Worm (Caenorhabditis elegans): Measurements from ENCODE around the gene wrt-2.
A peak's percentile ranks its signal among the peaks of the same experiment; 100 is the strongest.

wrt-2 gene

DNA sequence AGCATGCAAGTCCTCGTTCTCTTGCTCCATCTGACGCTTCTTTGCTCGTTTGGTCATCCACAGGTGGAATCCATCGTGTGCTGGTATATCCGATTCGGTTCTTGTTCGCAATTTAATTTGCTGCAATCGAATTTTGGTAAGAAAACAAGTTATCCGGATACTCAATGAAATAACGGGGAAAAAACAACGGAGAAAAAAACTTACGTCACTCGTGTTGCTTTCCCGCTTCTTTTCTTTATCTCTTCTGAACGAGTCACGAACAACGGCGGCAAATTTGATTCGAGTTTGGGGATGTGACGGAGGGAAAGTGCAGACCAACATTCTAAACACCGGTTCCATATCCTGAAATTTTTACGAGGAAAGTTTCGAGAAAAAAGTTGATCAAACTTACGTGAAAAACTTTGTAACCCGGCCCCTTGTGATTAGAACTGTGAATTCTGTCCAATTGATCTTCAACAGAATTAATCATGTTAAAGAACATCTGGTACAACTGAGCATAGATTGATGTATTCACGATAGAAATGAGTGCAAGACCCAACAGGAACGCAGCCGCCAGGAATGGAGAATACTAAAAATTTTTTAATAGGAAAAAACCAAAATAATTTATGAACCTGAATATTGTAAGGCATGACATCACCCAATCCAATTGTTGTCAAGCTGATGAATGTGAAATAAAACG, 42.7 kb downstream of the wrt-2 start (continued):
- TF ChIP-seq fkh-10 (GFP tag; optimal IDR thresholded peaks at IDR 0.05): peak; percentile 38
- TF ChIP-seq ceh-82 (tag; optimal IDR thresholded peaks at IDR 0.05): no peak
- no peak for TF ChIP-seq nhr-25 (tag; optimal IDR thresholded peaks at IDR 0.05; ENCODE audit: borderline replicate concordance, insufficient read depth)
- TF ChIP-seq daf-19 (GFP tag; conservative IDR thresholded peaks at IDR 0.05): no peak
- no peak for TF ChIP-seq Y5F2A.4 (GFP tag; optimal IDR thresholded peaks at IDR 0.05)
- TF ChIP-seq F10B5.3 (tag; optimal IDR thresholded peaks at IDR 0.05): no peak
- TF ChIP-seq saeg-2 (GFP tag; IDR thresholded peaks at IDR 0.05): no peak
- no peak for TF ChIP-seq mxl-3 (GFP tag; optimal IDR thresholded peaks at IDR 0.05)
- TF ChIP-seq ama-1 (optimal IDR thresholded peaks at IDR 0.05): no peak

DNA sequence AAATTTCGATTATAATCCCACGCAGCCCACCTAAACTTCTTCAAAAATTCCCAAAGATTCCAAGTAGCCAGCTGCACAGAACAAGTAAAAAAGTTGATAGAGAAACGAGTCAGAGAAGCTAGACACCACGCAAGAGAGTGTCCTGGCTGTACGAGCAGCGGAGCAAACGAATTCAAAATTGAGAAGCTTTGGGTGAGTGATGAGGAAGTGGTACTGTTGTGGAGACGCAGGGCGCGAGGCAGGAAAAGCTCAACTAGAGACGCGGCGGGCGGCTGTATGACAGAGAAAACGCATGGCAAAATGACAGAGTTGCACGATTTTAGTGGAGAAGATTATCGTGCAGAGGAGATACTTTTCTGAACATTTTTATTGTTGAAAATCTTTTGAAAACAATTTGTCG, 44.9 kb downstream of the wrt-2 start:
- TF ChIP-seq ztf-7 (tag; optimal IDR thresholded peaks at IDR 0.05) (no peak), nhr-11 (tag; optimal IDR thresholded peaks at IDR 0.05) (no peak), nhr-6 (tag; optimal IDR thresholded peaks at IDR 0.05) (no peak), egl-27 (tag; optimal IDR thresholded peaks at IDR 0.05) (no peak), set-16 (GFP tag; IDR thresholded peaks at IDR 0.05) (no peak), Y75B8A.6 (GFP tag; IDR thresholded peaks at IDR 0.05) (no peak), lin-15B (tag; optimal IDR thresholded peaks at IDR 0.05) (no peak), mep-1 (tag; optimal IDR thresholded peaks at IDR 0.05) (peak; percentile 72), daf-12 (tag; optimal IDR thresholded peaks at IDR 0.05) (no peak), egl-43 (GFP tag; IDR thresholded peaks at IDR 0.05) (no peak), saeg-2 (GFP tag; IDR thresholded peaks at IDR 0.05) (no peak), dmd-6 (GFP tag; IDR thresholded peaks at IDR 0.05) (peak; percentile 61), lin-1 (GFP tag; IDR thresholded peaks at IDR 0.05) (no peak), unc-62 (GFP tag; optimal IDR thresholded peaks at IDR 0.05 in 1 of 2) (peak in 1 of 2 experiments; percentile 12), unc-62 (tag; optimal IDR thresholded peaks at IDR 0.05) (no peak), hlh-11 (tag; optimal IDR thresholded peaks at IDR 0.05) (peak; percentile 59), F44E2.7 (GFP tag; IDR thresholded peaks at IDR 0.05) (no peak), nhr-41 (GFP tag; IDR thresholded peaks at IDR 0.05) (no peak), ceh-82 (tag; optimal IDR thresholded peaks at IDR 0.05) (no peak), php-3 (GFP tag; IDR thresholded peaks at IDR 0.05) (no peak), jun-1 (tag; optimal IDR thresholded peaks at IDR 0.05) (no peak), zfp-3 (GFP tag; conservative IDR thresholded peaks at IDR 0.05) (no peak), nhr-28 (tag; optimal IDR thresholded peaks at IDR 0.05) (no peak), zag-1 (tag; optimal IDR thresholded peaks at IDR 0.05) (no peak), hif-1 (tag; optimal IDR thresholded peaks at IDR 0.05) (peak in 1 of 2 experiments; percentile 60), spr-1 (tag; optimal IDR thresholded peaks at IDR 0.05) (no peak), aha-1 (tag) (peak; percentile 64), nhr-111 (GFP tag; optimal IDR thresholded peaks at IDR 0.05) (no peak), nhr-42 (GFP tag; IDR thresholded peaks at IDR 0.05) (no peak), mdl-1 (tag; optimal IDR thresholded peaks at IDR 0.05) (peak; percentile 2 to 24), nhr-77 (tag; optimal IDR thresholded peaks at IDR 0.05) (no peak), lin-39 (tag; optimal IDR thresholded peaks at IDR 0.05) (no peak), lsy-2 (tag; optimal IDR thresholded peaks at IDR 0.05) (peak in 1 of 2 experiments; percentile 50), mxl-3 (GFP tag; optimal IDR thresholded peaks at IDR 0.05) (peak; percentile 35), lin-29 (GFP tag; IDR thresholded peaks at IDR 0.05) (no peak), unc-39 (tag; optimal IDR thresholded peaks at IDR 0.05) (no peak), ctbp-1 (GFP tag; IDR thresholded peaks at IDR 0.05) (peak; percentile 82), lim-7 (GFP tag; IDR thresholded peaks at IDR 0.05) (no peak), nhr-10 (tag; optimal IDR thresholded peaks at IDR 0.05) (no peak), mes-2 (tag; optimal IDR thresholded peaks at IDR 0.05; ENCODE audit: poor library complexity, severe bottlenecking) (peak; percentile 51), T26A8.4 (GFP tag; IDR thresholded peaks at IDR 0.05) (no peak), dve-1 (tag; optimal IDR thresholded peaks at IDR 0.05; ENCODE audit: insufficient read depth) (peak; percentile 49), cey-2 (tag; optimal IDR thresholded peaks at IDR 0.05; ENCODE audit: borderline replicate concordance, insufficient read depth) (no peak)

Measured in whole organism, L4 larva.